Worm (Caenorhabditis elegans) whole organism, young adult: Measurements from ENCODE around the gene chil-1.

Experiments
- B0336.3 ChIP-seq: fragments of 200-800 bp; sonication (Bioruptor generic); IDR thresholded peaks from 2 replicates; pipeline ENCODE4 v1.3.6; 2022; ENCODE audit warnings: missing genetic modification characterization, missing compliant biosample characterization
- F49E8.2 ChIP-seq: sonication (generic microtip); optimal IDR thresholded peaks from 3 replicates; lab custom pipeline; 2017; ENCODE audit warnings: missing genetic modification characterization, mild to moderate bottlenecking, missing compliant biosample characterization, antibody characterized with exemption, moderate library complexity; ENCODE audit not compliant: insufficient read depth
- fkh-3 ChIP-seq: sonication (generic microtip); optimal IDR thresholded peaks from 2 replicates; lab custom pipeline; 2016; ENCODE audit warnings: mild to moderate bottlenecking, missing genetic modification characterization, missing compliant biosample characterization
- hsf-1 ChIP-seq: fragments of 200-800 bp; sonication (Bioruptor generic); IDR thresholded peaks from 2 replicates; pipeline ENCODE4 v1.3.6; 2022; ENCODE audit warnings: missing genetic modification reagents, missing genetic modification characterization, missing compliant biosample characterization
- lin-35 ChIP-seq, 3 experiments: fragments of 150-350 bp in 2 of 3; sonication (generic microtip) in 1 of 3; optimal IDR thresholded peaks; 2 replicates each; lab custom pipeline; 2014 to 2018; ENCODE audit warnings: missing biosample characterization in 3 of 3, missing genetic modification characterization in 3 of 3, missing genetic modification reagents in 3 of 3
- pha-4 ChIP-seq: fragments of 150-350 bp; sonication (generic microtip); optimal IDR thresholded peaks from 2 replicates; lab custom pipeline; 2014; ENCODE audit warnings: missing biosample characterization, missing genetic modification reagents, missing genetic modification characterization
- snpc-4 ChIP-seq, 5 experiments: fragments of 150-350 bp in 1 of 5; sonication (generic microtip) in 4 of 5; optimal IDR thresholded peaks; 2 replicates each; lab custom pipeline; 2014 to 2018; ENCODE audit warnings: missing genetic modification characterization in 5 of 5, missing biosample characterization in 3 of 5, antibody characterized with exemption in 2 of 5, mild to moderate bottlenecking in 2 of 5, missing compliant biosample characterization in 2 of 5, missing genotype in 2 of 5, moderate library complexity in 2 of 5, missing genetic modification reagents in 1 of 5

DNA sequence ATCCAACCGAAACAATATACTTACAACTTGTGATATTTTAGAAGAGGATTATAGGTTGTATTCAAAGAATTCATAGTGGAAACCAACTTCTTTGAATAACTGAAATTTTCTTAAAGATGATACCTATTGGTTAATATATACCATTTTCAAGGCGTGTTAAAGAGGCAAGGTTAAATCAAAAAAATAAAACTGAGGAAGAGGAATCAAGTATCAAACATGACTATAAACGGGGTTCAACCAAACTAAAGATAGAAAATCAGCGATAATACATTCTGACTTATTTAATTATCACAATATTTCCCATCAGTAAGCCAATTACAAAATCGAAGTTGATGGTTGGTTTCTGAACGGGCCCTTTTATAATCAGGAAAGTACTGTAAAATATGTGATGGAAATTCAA is 4.9 kb downstream of the chil-1 start, which contains the start of gene chil-3:
- no peak for TF ChIP-seq B0336.3
- no peak for TF ChIP-seq hsf-1 (GFP tag; lab: Robert Waterston, UW)
- TF ChIP-seq lin-35 (GFP tag; optimal IDR thresholded peaks at IDR 0.05; lab: Kevin White, UChicago): no peak
- TF ChIP-seq pha-4 (tag; lab: Kevin White, UChicago): no peak
- TF ChIP-seq fkh-3: no peak
- TF ChIP-seq F49E8.2 (tag; lab: Kevin White, UChicago): no peak
- no peak for TF ChIP-seq snpc-4 (GFP tag; optimal IDR thresholded peaks at IDR 0.05; lab: Kevin White, UChicago)
- no peak for TF ChIP-seq snpc-4 (tag; optimal IDR thresholded peaks at IDR 0.05; lab: Kevin White, UChicago)
